Worm (Caenorhabditis elegans) whole organism, L4 larva: Measurements from ENCODE around the gene plx-2.

Source experiments
- F26F4.8 ChIP-seq: fragments of 200-800 bp; sonication (Bioruptor generic); conservative IDR thresholded peaks from 2 replicates; pipeline ENCODE4 v1.3.6; 2022; ENCODE audit warnings: missing genetic modification characterization, missing compliant biosample characterization
- R02D3.7 ChIP-seq: fragments of 150-350 bp; sonication (generic microtip); optimal IDR thresholded peaks from 3 replicates; lab custom pipeline; 2014; ENCODE audit warnings: missing biosample characterization, missing genetic modification characterization
- T26A8.4 ChIP-seq: fragments of 200-800 bp; sonication (Bioruptor generic); IDR thresholded peaks from 2 replicates; pipeline ENCODE4 v1.3.6; 2022; ENCODE audit warnings: missing genetic modification characterization, missing compliant biosample characterization
- Y5F2A.4 ChIP-seq: fragments of 200-800 bp; sonication (Bioruptor generic); optimal IDR thresholded peaks from 2 replicates; lab custom pipeline; 2018; ENCODE audit warnings: mild to moderate bottlenecking, missing genetic modification characterization, missing compliant biosample characterization
- ZK337.2 ChIP-seq: fragments of 200-800 bp; sonication (Bioruptor generic); IDR thresholded peaks from 2 replicates; pipeline ENCODE4 v1.3.6; 2022; ENCODE audit warnings: missing genetic modification reagents, missing genetic modification characterization, missing compliant biosample characterization
- ZK546.5 ChIP-seq, 2 experiments: sonication (generic microtip); optimal IDR thresholded peaks; 2 replicates each; lab custom pipeline; 2017; ENCODE audit warnings: missing biosample characterization in 2 of 2, missing genetic modification characterization in 2 of 2
- aha-1 ChIP-seq: fragments of 150-350 bp; peaks from one replicate; lab custom pipeline; 2014; ENCODE audit warnings: missing biosample characterization, missing genetic modification characterization
- ama-1 ChIP-seq: fragments of 150-350 bp; optimal IDR thresholded peaks from 2 replicates; lab custom pipeline; 2014; ENCODE audit warnings: inconsistent platforms, mixed read lengths
- attf-4 ChIP-seq: sonication (generic microtip); optimal IDR thresholded peaks from 3 replicates; lab custom pipeline; 2017; ENCODE audit warnings: missing biosample characterization, missing genetic modification characterization
- ceh-20 ChIP-seq: fragments of 200-800 bp; sonication (Bioruptor generic); IDR thresholded peaks from 2 replicates; pipeline ENCODE4 v1.3.6; 2022; ENCODE audit warnings: missing genetic modification reagents, missing genetic modification characterization, missing compliant biosample characterization
- ceh-44 ChIP-seq: fragments of 200-800 bp; sonication (Bioruptor generic); IDR thresholded peaks from 2 replicates; pipeline ENCODE4 v1.3.6; 2022; ENCODE audit warnings: missing genetic modification reagents, missing genetic modification characterization, missing compliant biosample characterization
- ceh-82 ChIP-seq: sonication (generic microtip); optimal IDR thresholded peaks from 2 replicates; lab custom pipeline; 2017; ENCODE audit warnings: missing biosample characterization, missing genetic modification characterization
- ces-1 ChIP-seq: fragments of 150-350 bp; sonication (generic microtip); optimal IDR thresholded peaks from 4 replicates; lab custom pipeline; 2014; ENCODE audit warnings: missing biosample characterization, missing genetic modification reagents, missing genetic modification characterization
- cey-2 ChIP-seq: sonication (generic microtip); optimal IDR thresholded peaks from 3 replicates; lab custom pipeline; 2017; ENCODE audit warnings: missing genetic modification characterization, mild to moderate bottlenecking, missing compliant biosample characterization, antibody characterized with exemption, borderline replicate concordance; ENCODE audit not compliant: insufficient read depth
- daf-19 ChIP-seq: fragments of 200-800 bp; sonication (Bioruptor generic); conservative IDR thresholded peaks from 2 replicates; pipeline ENCODE4 v1.3.6; 2022; ENCODE audit warnings: missing genetic modification characterization, missing compliant biosample characterization
- dmd-6 ChIP-seq: fragments of 200-800 bp; sonication (Bioruptor generic); IDR thresholded peaks from 2 replicates; pipeline ENCODE4 v1.3.6; 2022; ENCODE audit warnings: missing genetic modification reagents, missing genetic modification characterization, missing compliant biosample characterization
- dmd-8 ChIP-seq: fragments of 200-800 bp; sonication (Bioruptor generic); IDR thresholded peaks from 2 replicates; pipeline ENCODE4 v1.3.6; 2022; ENCODE audit warnings: missing genetic modification characterization, missing compliant biosample characterization
- dmd-9 ChIP-seq: fragments of 200-800 bp; sonication (Bioruptor generic); IDR thresholded peaks from 2 replicates; pipeline ENCODE4 v1.3.6; 2022; ENCODE audit warnings: missing genetic modification reagents, missing genetic modification characterization, missing compliant biosample characterization
- dpl-1 ChIP-seq: fragments of 150-350 bp; optimal IDR thresholded peaks from 2 replicates; lab custom pipeline; 2014; ENCODE audit warnings: missing biosample characterization, missing genetic modification reagents, missing genetic modification characterization
- egl-27 ChIP-seq: sonication (generic microtip); optimal IDR thresholded peaks from 3 replicates; lab custom pipeline; 2017; ENCODE audit warnings: missing biosample characterization, missing genetic modification reagents, missing genetic modification characterization
- hif-1 ChIP-seq, 2 experiments: sonication (generic microtip); optimal IDR thresholded peaks; 2 replicates each; lab custom pipeline; 2016 to 2017; ENCODE audit warnings: missing compliant biosample characterization in 2 of 2, missing genetic modification characterization in 2 of 2, missing genetic modification reagents in 2 of 2, missing genotype in 2 of 2, mild to moderate bottlenecking in 1 of 2
- hlh-11 ChIP-seq: fragments of 200-800 bp; sonication (Bioruptor generic); optimal IDR thresholded peaks from 2 replicates; lab custom pipeline; 2018; ENCODE audit warnings: mild to moderate bottlenecking, missing genetic modification characterization, missing compliant biosample characterization
- hmg-1.1 ChIP-seq: fragments of 200-800 bp; sonication (Bioruptor generic); IDR thresholded peaks from 2 replicates; pipeline ENCODE4 v1.3.6; 2022; ENCODE audit warnings: missing genetic modification reagents, missing genetic modification characterization, missing compliant biosample characterization
- jun-1 ChIP-seq: fragments of 150-350 bp; optimal IDR thresholded peaks from 2 replicates; lab custom pipeline; 2014; ENCODE audit warnings: missing biosample characterization, missing genetic modification reagents, missing genetic modification characterization
- lin-13 ChIP-seq: fragments of 150-350 bp; optimal IDR thresholded peaks from 2 replicates; lab custom pipeline; 2014; ENCODE audit warnings: missing biosample characterization, missing genetic modification reagents, missing genetic modification characterization
- lin-15B ChIP-seq: fragments of 150-350 bp; sonication (generic microtip); optimal IDR thresholded peaks from 3 replicates; lab custom pipeline; 2014; ENCODE audit warnings: missing biosample characterization, missing genetic modification characterization
- lin-38 ChIP-seq: fragments of 200-800 bp; sonication (Bioruptor generic); IDR thresholded peaks from 2 replicates; pipeline ENCODE4 v1.3.6; 2022; ENCODE audit warnings: missing genetic modification reagents, missing genetic modification characterization, missing compliant biosample characterization
- madf-9 ChIP-seq: fragments of 200-800 bp; sonication (Bioruptor generic); conservative IDR thresholded peaks from 2 replicates; pipeline ENCODE4 v1.3.6; 2022; ENCODE audit warnings: missing genetic modification reagents, missing genetic modification characterization, missing compliant biosample characterization
- mdl-1 ChIP-seq, 2 experiments: fragments of 150-350 bp in 1 of 2; sonication (generic microtip) in 1 of 2; optimal IDR thresholded peaks; 2 replicates each; lab custom pipeline; 2014 to 2017; ENCODE audit warnings: missing biosample characterization in 2 of 2, missing genetic modification characterization in 2 of 2
- mxl-2 ChIP-seq: fragments of 200-800 bp; sonication (Bioruptor generic); conservative IDR thresholded peaks from 2 replicates; pipeline ENCODE4 v1.3.6; 2022; ENCODE audit warnings: missing genetic modification reagents, missing genetic modification characterization, missing compliant biosample characterization
- nhr-102 ChIP-seq: sonication (generic microtip); optimal IDR thresholded peaks from 2 replicates; lab custom pipeline; 2016; ENCODE audit warnings: mild to moderate bottlenecking, missing genetic modification characterization, moderate library complexity, missing compliant biosample characterization
- nhr-11 ChIP-seq: fragments of 150-350 bp; optimal IDR thresholded peaks from 2 replicates; lab custom pipeline; 2014; ENCODE audit warnings: missing biosample characterization, missing genetic modification characterization
- nhr-111 ChIP-seq: fragments of 200-800 bp; sonication (Bioruptor generic); optimal IDR thresholded peaks from 2 replicates; lab custom pipeline; 2018; ENCODE audit warnings: mild to moderate bottlenecking, missing genetic modification characterization, missing compliant biosample characterization
- nhr-237 ChIP-seq: sonication (generic microtip); optimal IDR thresholded peaks from 2 replicates; lab custom pipeline; 2017; ENCODE audit warnings: missing biosample characterization, missing genetic modification characterization
- nhr-25 ChIP-seq: sonication (generic microtip); optimal IDR thresholded peaks from 2 replicates; lab custom pipeline; 2017; ENCODE audit warnings: missing genetic modification characterization, mild to moderate bottlenecking, missing compliant biosample characterization, antibody characterized with exemption, moderate library complexity, borderline replicate concordance; ENCODE audit not compliant: insufficient read depth
- nhr-28 ChIP-seq: fragments of 150-350 bp; optimal IDR thresholded peaks from 2 replicates; lab custom pipeline; 2014; ENCODE audit warnings: missing biosample characterization, missing genetic modification characterization
- nhr-41 ChIP-seq: fragments of 200-800 bp; sonication (Bioruptor generic); IDR thresholded peaks from 2 replicates; pipeline ENCODE4 v1.3.6; 2022; ENCODE audit warnings: missing genetic modification reagents, missing genetic modification characterization, missing compliant biosample characterization
- nhr-42 ChIP-seq: fragments of 200-800 bp; sonication (Bioruptor generic); IDR thresholded peaks from 2 replicates; pipeline ENCODE4 v1.3.6; 2022; ENCODE audit warnings: missing genetic modification characterization, missing compliant biosample characterization
- nhr-6 ChIP-seq: fragments of 150-350 bp; optimal IDR thresholded peaks from 2 replicates; lab custom pipeline; 2014; ENCODE audit warnings: missing biosample characterization, missing genetic modification characterization
- nhr-77 ChIP-seq: fragments of 150-350 bp; optimal IDR thresholded peaks from 2 replicates; lab custom pipeline; 2014; ENCODE audit warnings: missing biosample characterization, missing genetic modification characterization
- pha-4 ChIP-seq, 2 experiments: fragments of 150-350 bp in 1 of 2; fragments of 200-800 bp in 1 of 2; sonication (Bioruptor generic) in 1 of 2; IDR thresholded peaks in 1 of 2; optimal IDR thresholded peaks in 1 of 2; 2 replicates each; pipeline versions ENCODE4 v1.3.6 to Lab custom; 2014 to 2022; ENCODE audit warnings: missing genetic modification characterization in 2 of 2, missing genetic modification reagents in 2 of 2, missing biosample characterization in 1 of 2, missing compliant biosample characterization in 1 of 2
- snpc-1.2 ChIP-seq: fragments of 200-800 bp; sonication (Bioruptor generic); IDR thresholded peaks from 2 replicates; pipeline ENCODE4 v1.3.6; 2022; ENCODE audit warnings: missing genetic modification reagents, missing genetic modification characterization, missing compliant biosample characterization
- spr-3 ChIP-seq: fragments of 200-800 bp; sonication (Bioruptor generic); optimal IDR thresholded peaks from 2 replicates; lab custom pipeline; 2018; ENCODE audit warnings: mild to moderate bottlenecking, missing genetic modification characterization, missing compliant biosample characterization
- tag-97 ChIP-seq: fragments of 200-800 bp; sonication (Bioruptor generic); IDR thresholded peaks from 2 replicates; pipeline ENCODE4 v1.3.6; 2022; ENCODE audit warnings: missing genetic modification characterization, missing compliant biosample characterization
- tra-1 ChIP-seq: fragments of 200-800 bp; sonication (Bioruptor generic); IDR thresholded peaks from 2 replicates; pipeline ENCODE4 v1.3.6; 2022; ENCODE audit warnings: missing genetic modification reagents, missing genetic modification characterization, missing compliant biosample characterization
- unc-62 ChIP-seq, 3 experiments: fragments of 150-350 bp in 1 of 3; sonication (generic microtip); optimal IDR thresholded peaks in 2 of 3; peaks in 1 of 3; 1 replicate in 1 of 3; 2 replicates in 2 of 3; lab custom pipeline; 2014 to 2017; ENCODE audit warnings: missing biosample characterization in 3 of 3, missing genetic modification characterization in 3 of 3, missing genetic modification reagents in 3 of 3, missing genotype in 1 of 3
- zfp-2 ChIP-seq: sonication (generic microtip); optimal IDR thresholded peaks from 2 replicates; lab custom pipeline; 2016; ENCODE audit warnings: mild to moderate bottlenecking, missing genetic modification characterization, missing compliant biosample characterization
- zip-11 ChIP-seq: fragments of 200-800 bp; sonication (Bioruptor generic); IDR thresholded peaks from 2 replicates; pipeline ENCODE4 v1.3.6; 2022; ENCODE audit warnings: missing genetic modification characterization, missing compliant biosample characterization
- zip-2 ChIP-seq: fragments of 150-350 bp; optimal IDR thresholded peaks from 2 replicates; lab custom pipeline; 2014; ENCODE audit warnings: missing biosample characterization, missing genetic modification characterization
- ztf-11 ChIP-seq: fragments of 150-350 bp; optimal IDR thresholded peaks from 2 replicates; lab custom pipeline; 2014; ENCODE audit warnings: missing biosample characterization, missing genetic modification characterization
- ztf-7 ChIP-seq: fragments of 150-350 bp; optimal IDR thresholded peaks from 2 replicates; lab custom pipeline; 2014; ENCODE audit warnings: missing biosample characterization, missing genetic modification characterization

plx-2 gene

DNA sequence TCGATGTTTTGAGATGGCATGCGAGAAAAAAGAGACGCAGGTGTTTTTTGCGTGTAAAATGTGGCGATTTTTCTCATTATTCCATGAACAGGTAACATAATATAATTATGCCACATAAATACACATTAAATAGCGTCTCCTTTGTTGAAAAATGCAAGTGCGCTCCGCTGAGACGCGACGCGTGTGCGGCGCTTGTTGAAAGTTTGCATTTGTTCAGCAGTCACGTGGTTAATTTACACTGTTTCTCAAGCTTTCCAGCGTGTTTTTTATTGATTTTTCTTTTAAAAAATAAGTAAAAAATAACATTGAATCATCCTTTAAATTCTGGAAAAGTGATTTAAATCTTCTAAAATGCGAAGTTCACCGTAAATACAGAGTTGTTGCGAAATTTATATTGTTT lies 25.1 kb downstream of the plx-2 start (continued):
- no peak for TF ChIP-seq nhr-237 (tag; lab: Kevin White, UChicago)
- no peak for TF ChIP-seq snpc-1.2 (GFP tag; lab: Robert Waterston, UW)
- TF ChIP-seq ceh-82 (tag; lab: Kevin White, UChicago): no peak
- TF ChIP-seq nhr-102: peak; percentile 56
- TF ChIP-seq dmd-9 (GFP tag; lab: Robert Waterston, UW): no peak
- TF ChIP-seq lin-15B (tag; lab: Kevin White, UChicago): peak; percentile 51
- peak; percentile 83 for TF ChIP-seq dpl-1 (GFP tag; lab: Kevin White, UChicago)
- TF ChIP-seq nhr-41 (GFP tag; lab: Robert Waterston, UW): no peak
- TF ChIP-seq ztf-11 (tag; lab: Kevin White, UChicago): no peak
- no peak for TF ChIP-seq tag-97
- TF ChIP-seq F26F4.8 (GFP tag; lab: Robert Waterston, UW): no peak
- no peak for TF ChIP-seq tra-1 (GFP tag; lab: Robert Waterston, UW)
- peak; percentile 97 for TF ChIP-seq aha-1 (tag; lab: Kevin White, UChicago)
- peak; percentile 47; the same call in 1 of the 2 replicates for TF ChIP-seq pha-4 (GFP tag; IDR thresholded peaks at IDR 0.05; lab: Robert Waterston, UW)
- TF ChIP-seq pha-4 (tag; optimal IDR thresholded peaks at IDR 0.05; lab: Kevin White, UChicago): no peak
- TF ChIP-seq unc-62 (GFP tag; optimal IDR thresholded peaks at IDR 0.05 in 1 of 2; lab: Kevin White, UChicago): no peak
- no peak for TF ChIP-seq unc-62 (tag; optimal IDR thresholded peaks at IDR 0.05; lab: Kevin White, UChicago)
- no peak for TF ChIP-seq ztf-7 (tag; lab: Kevin White, UChicago)
- peak; percentile 55 for TF ChIP-seq ces-1 (GFP tag; lab: Kevin White, UChicago)
- TF ChIP-seq daf-19 (GFP tag; lab: Robert Waterston, UW): no peak
- peak; percentile 79 to 96 for TF ChIP-seq mdl-1 (tag; optimal IDR thresholded peaks at IDR 0.05; lab: Kevin White, UChicago)
- peak; percentile 54; the same call in 1 of the 2 replicates for TF ChIP-seq nhr-42 (GFP tag; lab: Robert Waterston, UW)
- TF ChIP-seq mxl-2 (GFP tag; lab: Robert Waterston, UW): no peak
- 0 out of 2 replicates have a peak, but pooled peaks have one; percentile 40 for TF ChIP-seq madf-9 (GFP tag; lab: Robert Waterston, UW)
- peak; percentile 77 for TF ChIP-seq hmg-1.1 (GFP tag; lab: Robert Waterston, UW)
- no peak for TF ChIP-seq nhr-111 (GFP tag; lab: Kevin White, UChicago)
- peak; percentile 8 for TF ChIP-seq R02D3.7 (tag; lab: Kevin White, UChicago)
- TF ChIP-seq nhr-6 (tag; lab: Kevin White, UChicago): peak; percentile 85
- no peak for TF ChIP-seq attf-4 (tag; lab: Kevin White, UChicago)
- TF ChIP-seq zip-2: no peak
- TF ChIP-seq T26A8.4 (GFP tag; lab: Robert Waterston, UW): peak; percentile 50
- peak; percentile 99 for TF ChIP-seq nhr-77 (tag; lab: Kevin White, UChicago)
- peak; percentile 3 for TF ChIP-seq nhr-25 (tag; lab: Kevin White, UChicago)
- peak; percentile 65 for TF ChIP-seq lin-13 (GFP tag; lab: Kevin White, UChicago)
- no peak for TF ChIP-seq ceh-44 (GFP tag; lab: Robert Waterston, UW)
- TF ChIP-seq zfp-2 (tag; lab: Kevin White, UChicago): no peak
- no peak for TF ChIP-seq zip-11
- peak; percentile 82 for TF ChIP-seq hlh-11 (tag; lab: Kevin White, UChicago)
- TF ChIP-seq lin-38 (GFP tag; lab: Robert Waterston, UW): peak; percentile 96
- no peak for TF ChIP-seq Y5F2A.4
- TF ChIP-seq egl-27 (tag; lab: Kevin White, UChicago): no peak
- TF ChIP-seq nhr-28 (tag; lab: Kevin White, UChicago): peak; percentile 86
- peak in 1 of 2 experiments; percentile 82 for TF ChIP-seq hif-1 (tag; optimal IDR thresholded peaks at IDR 0.05; lab: Kevin White, UChicago)
- TF ChIP-seq ZK337.2 (GFP tag; lab: Robert Waterston, UW): no peak
- peak; percentile 76 for TF ChIP-seq nhr-11 (tag; lab: Kevin White, UChicago)
- no peak for TF ChIP-seq dmd-8 (GFP tag; lab: Robert Waterston, UW)
- no peak for TF ChIP-seq ZK546.5 (tag; optimal IDR thresholded peaks at IDR 0.05; lab: Kevin White, UChicago)
- no peak for TF ChIP-seq spr-3 (GFP tag; lab: Kevin White, UChicago)
- no peak for TF ChIP-seq cey-2 (tag; lab: Kevin White, UChicago)
- peak; percentile 52 for TF ChIP-seq jun-1
- peak; percentile 63 for TF ChIP-seq dmd-6 (GFP tag; lab: Robert Waterston, UW)
- peak; percentile 39 for TF ChIP-seq ama-1 (lab: Kevin White, UChicago)
- no peak for TF ChIP-seq ceh-20 (GFP tag; lab: Robert Waterston, UW)
